Worm (Caenorhabditis elegans) whole organism, L1 larva: Measurements from ENCODE around the gene K01D12.7.

Experiments used
- aly-2 ChIP-seq: fragments of 150-350 bp; optimal IDR thresholded peaks from 2 replicates; lab custom pipeline; 2014; ENCODE audit warnings: missing biosample characterization, missing genetic modification characterization
- ama-1 ChIP-seq: fragments of 150-350 bp; optimal IDR thresholded peaks from 2 replicates; lab custom pipeline; 2014
- blmp-1 ChIP-seq: fragments of 150-350 bp; optimal IDR thresholded peaks from 2 replicates; lab custom pipeline; 2014; ENCODE audit warnings: missing biosample characterization, missing genetic modification characterization
- ceh-82 ChIP-seq, 3 experiments: fragments of 150-350 bp in 1 of 3; sonication (generic microtip) in 2 of 3; optimal IDR thresholded peaks; 2 replicates each; lab custom pipeline; 2014 to 2017; ENCODE audit warnings: missing biosample characterization in 3 of 3, missing genetic modification characterization in 3 of 3
- ceh-90 ChIP-seq: sonication (generic microtip); optimal IDR thresholded peaks from 2 replicates; lab custom pipeline; 2016; ENCODE audit warnings: missing genetic modification characterization, missing compliant biosample characterization
- dsc-1 ChIP-seq: sonication (generic microtip); optimal IDR thresholded peaks from 2 replicates; lab custom pipeline; 2016; ENCODE audit warnings: mild to moderate bottlenecking, missing genetic modification characterization, missing compliant biosample characterization
- efl-1 ChIP-seq, 4 experiments: fragments of 150-350 bp; optimal IDR thresholded peaks in 3 of 4; peaks in 1 of 4; 1 replicate in 1 of 4; 2 replicates in 3 of 4; lab custom pipeline; 2014; ENCODE audit warnings: missing biosample characterization in 2 of 4, missing genetic modification characterization in 2 of 4, missing genetic modification reagents in 2 of 4
- efl-3 ChIP-seq: fragments of 200-800 bp; sonication (Bioruptor generic); optimal IDR thresholded peaks from 2 replicates; lab custom pipeline; 2018; ENCODE audit warnings: mild to moderate bottlenecking, missing genetic modification characterization, missing compliant biosample characterization
- egl-13 ChIP-seq: sonication (generic microtip); optimal IDR thresholded peaks from 2 replicates; lab custom pipeline; 2016; ENCODE audit warnings: missing genotype, missing genetic modification reagents, missing genetic modification characterization, missing compliant biosample characterization
- elt-2 ChIP-seq: sonication (generic microtip); optimal IDR thresholded peaks from 2 replicates; lab custom pipeline; 2016; ENCODE audit warnings: missing genetic modification characterization, mild to moderate bottlenecking, inconsistent platforms, missing compliant biosample characterization, missing genetic modification reagents
- ets-5 ChIP-seq: fragments of 200-800 bp; sonication (Bioruptor generic); IDR thresholded peaks from 2 replicates; pipeline ENCODE4 v1.3.6; 2022; ENCODE audit warnings: missing genetic modification characterization, missing compliant biosample characterization
- fkh-4 ChIP-seq: sonication (generic microtip); optimal IDR thresholded peaks from 2 replicates; lab custom pipeline; 2016; ENCODE audit warnings: missing compliant biosample characterization, missing genetic modification characterization, borderline replicate concordance
- fkh-8 ChIP-seq: sonication (generic microtip); optimal IDR thresholded peaks from 2 replicates; lab custom pipeline; 2016; ENCODE audit warnings: mild to moderate bottlenecking, missing genetic modification characterization, missing compliant biosample characterization
- hlh-17 ChIP-seq: fragments of 200-800 bp; sonication (Bioruptor generic); optimal IDR thresholded peaks from 2 replicates; lab custom pipeline; 2018; ENCODE audit warnings: missing genetic modification characterization, mild to moderate bottlenecking, missing compliant biosample characterization, moderate library complexity, borderline replicate concordance
- hpl-2 ChIP-seq: fragments of 150-350 bp; optimal IDR thresholded peaks from 2 replicates; lab custom pipeline; 2014; ENCODE audit warnings: missing biosample characterization, missing genetic modification reagents, missing genetic modification characterization
- irx-1 ChIP-seq: sonication (generic microtip); optimal IDR thresholded peaks from 2 replicates; lab custom pipeline; 2016; ENCODE audit warnings: missing genetic modification characterization, missing compliant biosample characterization
- isw-1 ChIP-seq: fragments of 200-800 bp; sonication (Bioruptor generic); IDR thresholded peaks from 2 replicates; pipeline ENCODE4 v1.3.6; 2022; ENCODE audit warnings: missing genetic modification characterization, missing compliant biosample characterization
- lin-15B ChIP-seq: fragments of 150-350 bp; sonication (generic microtip); optimal IDR thresholded peaks from 3 replicates; lab custom pipeline; 2014; ENCODE audit warnings: missing biosample characterization, missing genetic modification characterization
- lin-35 ChIP-seq, 2 experiments: fragments of 150-350 bp; optimal IDR thresholded peaks; 2 replicates each; lab custom pipeline; 2014; ENCODE audit warnings: missing biosample characterization in 2 of 2, missing genetic modification characterization in 2 of 2, missing genetic modification reagents in 2 of 2
- lin-39 ChIP-seq: fragments of 150-350 bp; optimal IDR thresholded peaks from 2 replicates; lab custom pipeline; 2014; ENCODE audit warnings: missing biosample characterization, missing genetic modification reagents, missing genetic modification characterization
- mep-1 ChIP-seq: fragments of 150-350 bp; optimal IDR thresholded peaks from 2 replicates; lab custom pipeline; 2014; ENCODE audit warnings: missing biosample characterization, missing genetic modification characterization
- nhr-11 ChIP-seq: fragments of 150-350 bp; optimal IDR thresholded peaks from 2 replicates; lab custom pipeline; 2014; ENCODE audit warnings: missing biosample characterization, missing genetic modification characterization
- nhr-12 ChIP-seq: sonication (generic microtip); optimal IDR thresholded peaks from 2 replicates; lab custom pipeline; 2017; ENCODE audit warnings: missing biosample characterization, missing genetic modification characterization
- nhr-47 ChIP-seq: sonication (generic microtip); optimal IDR thresholded peaks from 2 replicates; lab custom pipeline; 2016; ENCODE audit warnings: mild to moderate bottlenecking, missing genetic modification characterization, moderate library complexity, missing compliant biosample characterization
- nhr-76 ChIP-seq: sonication (generic microtip); optimal IDR thresholded peaks from 2 replicates; lab custom pipeline; 2017; ENCODE audit warnings: missing biosample characterization, missing genetic modification characterization
- nhr-85 ChIP-seq: sonication (generic microtip); peaks from one replicate; lab custom pipeline; 2016; ENCODE audit warnings: missing genetic modification characterization, inconsistent platforms, missing compliant biosample characterization
- nhr-90 ChIP-seq: sonication (generic microtip); optimal IDR thresholded peaks from 2 replicates; lab custom pipeline; 2016; ENCODE audit warnings: mild to moderate bottlenecking, missing genetic modification characterization, missing compliant biosample characterization; ENCODE audit not compliant: poor library complexity
- pag-3 ChIP-seq: sonication (generic microtip); optimal IDR thresholded peaks from 2 replicates; lab custom pipeline; 2017; ENCODE audit warnings: missing genetic modification characterization, mild to moderate bottlenecking, missing compliant biosample characterization, antibody characterized with exemption, borderline replicate concordance; ENCODE audit not compliant: insufficient read depth
- sox-4 ChIP-seq: sonication (generic microtip); optimal IDR thresholded peaks from 2 replicates; lab custom pipeline; 2016; ENCODE audit warnings: missing genetic modification characterization, missing compliant biosample characterization
- sptf-1 ChIP-seq: fragments of 150-350 bp; optimal IDR thresholded peaks from 2 replicates; lab custom pipeline; 2014; ENCODE audit warnings: missing biosample characterization, missing genetic modification characterization
- tlp-1 ChIP-seq: fragments of 150-350 bp; optimal IDR thresholded peaks from 2 replicates; lab custom pipeline; 2014; ENCODE audit warnings: missing biosample characterization, missing genetic modification characterization
- unc-62 ChIP-seq: fragments of 150-350 bp; optimal IDR thresholded peaks from 2 replicates; lab custom pipeline; 2014; ENCODE audit warnings: missing biosample characterization, missing genetic modification reagents, missing genetic modification characterization
- vab-15 ChIP-seq: sonication (generic microtip); optimal IDR thresholded peaks from 2 replicates; lab custom pipeline; 2017; ENCODE audit warnings: missing genotype, mild to moderate bottlenecking, missing genetic modification characterization, missing compliant biosample characterization
- ztf-11 ChIP-seq, 2 experiments: sonication (generic microtip); optimal IDR thresholded peaks; 2 replicates each; lab custom pipeline; 2016 to 2017; ENCODE audit warnings: missing genetic modification characterization in 2 of 2, missing biosample characterization in 1 of 2, missing compliant biosample characterization in 1 of 2
- ztf-4 ChIP-seq: fragments of 150-350 bp; optimal IDR thresholded peaks from 2 replicates; lab custom pipeline; 2014; ENCODE audit warnings: missing biosample characterization, missing genetic modification characterization

The K01D12.7 gene

ce11 chrV:12369437-12369836 is 31.8 kb downstream of the K01D12.7 start, which contains the start of gene gcy-13:
Gene gcy-13, minus strand, starts transcription at chrV:12369537.
- TF ChIP-seq isw-1 (GFP tag; lab: Robert Waterston, UW) (no peak), lin-39 (tag; lab: Kevin White, UChicago) (no peak), fkh-8 (no peak), ztf-11 (tag; optimal IDR thresholded peaks at IDR 0.05; lab: Kevin White, UChicago) (no peak), dsc-1 (tag; lab: Kevin White, UChicago) (no peak), nhr-90 (tag; lab: Kevin White, UChicago) (no peak), vab-15 (tag; lab: Kevin White, UChicago) (no peak), hlh-17 (GFP tag; lab: Kevin White, UChicago) (no peak), efl-3 (GFP tag; lab: Kevin White, UChicago) (no peak), egl-13 (no peak), ceh-90 (tag; lab: Kevin White, UChicago) (no peak), mep-1 (tag; lab: Kevin White, UChicago) (no peak), ceh-82 (tag; optimal IDR thresholded peaks at IDR 0.05; lab: Kevin White, UChicago) (no peak), irx-1 (tag; lab: Kevin White, UChicago) (no peak), ama-1 (lab: Kevin White, UChicago) (no peak), unc-62 (no peak), blmp-1 (no peak)

- TF ChIP-seq elt-2 (tag; lab: Kevin White, UChicago) = no peak
- no peak for TF ChIP-seq efl-1 (optimal IDR thresholded peaks at IDR 0.05; lab: Kevin White, UChicago)
- TF ChIP-seq efl-1 (GFP tag; optimal IDR thresholded peaks at IDR 0.05 in 1 of 2; lab: Kevin White, UChicago) = peak in 1 of 2 experiments; percentile 90
These were observed 36.2 kb downstream of the K01D12.7 start, which contains the start of gene fipr-2 for ce11 chrV:12365104-12365503. Gene fipr-2, plus strand, starts transcription at chrV:12365348.

ce11 chrV:12361644-12362043 is 39.6 kb downstream of the K01D12.7 start, which contains the start of gene fipr-1:
Gene fipr-1, minus strand, starts transcription at chrV:12361744.
- TF ChIP-seq nhr-11 (tag; lab: Kevin White, UChicago) (no peak), aly-2 (no peak), tlp-1 (tag; lab: Kevin White, UChicago) (no peak), nhr-47 (tag; lab: Kevin White, UChicago) (no peak), pag-3 (tag; lab: Kevin White, UChicago) (no peak), ets-5 (no peak), ztf-4 (no peak), sptf-1 (no peak), sox-4 (tag; lab: Kevin White, UChicago) (no peak), ceh-82 (tag; optimal IDR thresholded peaks at IDR 0.05; lab: Kevin White, UChicago) (no peak), dsc-1 (tag; lab: Kevin White, UChicago) (no peak), nhr-90 (tag; lab: Kevin White, UChicago) (no peak), lin-15B (tag; lab: Kevin White, UChicago) (no peak), lin-35 (GFP tag; optimal IDR thresholded peaks at IDR 0.05; lab: Kevin White, UChicago) (no peak), fkh-4 (no peak), elt-2 (tag; lab: Kevin White, UChicago) (no peak), egl-13 (no peak), hpl-2 (GFP tag; lab: Kevin White, UChicago) (no peak), nhr-76 (no peak)

- peak; percentile 27 for TF ChIP-seq nhr-85 (tag; lab: Kevin White, UChicago)
- TF ChIP-seq nhr-12 = no peak
These were observed 42.9 kb downstream of the K01D12.7 start, which contains the start of gene F23H12.5 for ce11 chrV:12358347-12358746. Gene F23H12.5, plus strand, starts transcription at chrV:12358647.

ce11 chrV:12357632-12358031 is 43.7 kb downstream of the K01D12.7 start:
- TF ChIP-seq isw-1 (GFP tag; lab: Robert Waterston, UW) = no peak
- TF ChIP-seq blmp-1 = peak; percentile 98
- TF ChIP-seq, all 84 proteins: peak for 1
